Fruit fly (Drosophila melanogaster) whole organism, embryonic: Measurements from ENCODE around the gene mRpS14.

Experiments used
- Atf6 ChIP-seq: fragments of 200-800 bp; sonication (Bioruptor generic); IDR thresholded peaks from 2 replicates; pipeline ENCODE4 v1.3.6; 2022; ENCODE audit warnings: missing biosample characterization, missing genetic modification characterization
- C15 ChIP-seq: fragments of 200-800 bp; sonication (Bioruptor generic); IDR thresholded peaks from 3 replicates; pipeline ENCODE4 v1.3.6; 2022; ENCODE audit warnings: missing biosample characterization, missing genetic modification characterization
- CG10959 ChIP-seq: fragments of 200-800 bp; sonication (Bioruptor generic); IDR thresholded peaks from 2 replicates; pipeline ENCODE4 v1.3.6; 2022; ENCODE audit warnings: missing biosample characterization, missing genetic modification characterization
- CG1602 ChIP-seq: fragments of 200-800 bp; sonication (Bioruptor generic); optimal IDR thresholded peaks from 3 replicates; lab custom pipeline; 2016; ENCODE audit warnings: missing biosample characterization, missing genetic modification characterization
- CG18262 ChIP-seq: fragments of 200-800 bp; optimal IDR thresholded peaks from 3 replicates; lab custom pipeline; 2019; ENCODE audit warnings: missing biosample characterization, mild to moderate bottlenecking, missing genetic modification characterization, moderate library complexity
- CG30403 ChIP-seq: fragments of 200-800 bp; sonication (Bioruptor generic); optimal IDR thresholded peaks from 3 replicates; lab custom pipeline; 2016; ENCODE audit warnings: missing biosample characterization, missing genetic modification characterization
- CG31441 ChIP-seq: fragments of 200-800 bp; sonication (Bioruptor generic); IDR thresholded peaks from 2 replicates; pipeline ENCODE4 v1.3.6; 2022; ENCODE audit warnings: missing biosample characterization, missing genetic modification characterization
- CG3407 ChIP-seq: fragments of 200-800 bp; sonication (Bioruptor generic); optimal IDR thresholded peaks from 2 replicates; lab custom pipeline; 2018; ENCODE audit warnings: missing biosample characterization, mild to moderate bottlenecking, missing genetic modification characterization
- CG4360 ChIP-seq: fragments of 200-800 bp; sonication (Bioruptor generic); IDR thresholded peaks from 2 replicates; pipeline ENCODE4 v1.3.6; 2022; ENCODE audit warnings: missing biosample characterization, missing genetic modification characterization
- CG43689 ChIP-seq: fragments of 200-800 bp; sonication (Bioruptor generic); IDR thresholded peaks from 2 replicates; pipeline ENCODE4 v1.3.6; 2022; ENCODE audit warnings: missing biosample characterization, missing genetic modification characterization
- CG6654 ChIP-seq: fragments of 200-800 bp; sonication (Bioruptor generic); optimal IDR thresholded peaks from 2 replicates; lab custom pipeline; 2017; ENCODE audit warnings: missing biosample characterization, mild to moderate bottlenecking, missing genetic modification characterization
- CG7745 ChIP-seq: fragments of 200-800 bp; sonication (Bioruptor generic); optimal IDR thresholded peaks from 2 replicates; lab custom pipeline; 2018; ENCODE audit warnings: missing biosample characterization, mild to moderate bottlenecking, missing genetic modification characterization, moderate library complexity
- CG8359 ChIP-seq: fragments of 200-800 bp; sonication (Bioruptor generic); optimal IDR thresholded peaks from 2 replicates; lab custom pipeline; 2017; ENCODE audit warnings: missing biosample characterization, mild to moderate bottlenecking, missing genetic modification characterization, borderline replicate concordance
- CG8478 ChIP-seq: fragments of >200 bp; optimal IDR thresholded peaks from 2 replicates; lab custom pipeline; 2018
- CG9437 ChIP-seq: fragments of 200-800 bp; sonication (Bioruptor generic); optimal IDR thresholded peaks from 2 replicates; lab custom pipeline; 2018; ENCODE audit warnings: missing biosample characterization, mild to moderate bottlenecking, missing genetic modification characterization
- CG9817 ChIP-seq: fragments of 200-800 bp; sonication (Bioruptor generic); optimal IDR thresholded peaks from 2 replicates; lab custom pipeline; 2018; ENCODE audit warnings: missing biosample characterization, mild to moderate bottlenecking, missing genetic modification characterization, moderate library complexity
- Dbx ChIP-seq: fragments of 200-800 bp; sonication (Bioruptor generic); IDR thresholded peaks from 3 replicates; pipeline ENCODE4 v1.3.6; 2022; ENCODE audit warnings: missing biosample characterization, missing genetic modification characterization
- Ets97D ChIP-seq: fragments of 200-800 bp; sonication (Bioruptor generic); optimal IDR thresholded peaks from 3 replicates; lab custom pipeline; 2016; ENCODE audit warnings: missing biosample characterization, missing genetic modification characterization
- Gug ChIP-seq: fragments of 200-800 bp; sonication (Bioruptor generic); IDR thresholded peaks from 4 replicates; pipeline ENCODE4 v1.3.6; 2022; ENCODE audit warnings: missing biosample characterization, missing genetic modification characterization
- HLH3B ChIP-seq: fragments of 200-800 bp; sonication (Bioruptor generic); IDR thresholded peaks from 2 replicates; pipeline ENCODE4 v1.3.6; 2022; ENCODE audit warnings: missing biosample characterization, missing genetic modification characterization
- HmgD ChIP-seq: fragments of 200-800 bp; sonication (Bioruptor generic); optimal IDR thresholded peaks from 3 replicates; lab custom pipeline; 2016; ENCODE audit warnings: missing biosample characterization, missing genetic modification characterization
- Hr3 ChIP-seq: fragments of 200-800 bp; sonication (Bioruptor generic); optimal IDR thresholded peaks from 3 replicates; lab custom pipeline; 2016; ENCODE audit warnings: missing biosample characterization, missing genetic modification characterization
- Hr51 ChIP-seq, 2 experiments: fragments of 200-800 bp; sonication (Bioruptor generic); optimal IDR thresholded peaks; 2 replicates in 1 of 2; 3 replicates in 1 of 2; lab custom pipeline; 2016 to 2018; ENCODE audit warnings: missing biosample characterization in 2 of 2, missing genetic modification characterization in 2 of 2, mild to moderate bottlenecking in 1 of 2, moderate library complexity in 1 of 2
- Lim3 ChIP-seq: fragments of 200-800 bp; sonication (Bioruptor generic); IDR thresholded peaks from 2 replicates; pipeline ENCODE4 v1.3.6; 2022; ENCODE audit warnings: missing biosample characterization, missing genetic modification characterization
- MBD-R2 ChIP-seq: fragments of 200-800 bp; sonication (Bioruptor generic); IDR thresholded peaks from 2 replicates; pipeline ENCODE4 v1.3.6; 2022; ENCODE audit warnings: missing biosample characterization, missing genetic modification characterization
- MTF-1 ChIP-seq: fragments of 200-800 bp; sonication (Bioruptor generic); optimal IDR thresholded peaks from 2 replicates; lab custom pipeline; 2018; ENCODE audit warnings: missing biosample characterization, mild to moderate bottlenecking, missing genetic modification characterization, borderline replicate concordance
- Mad ChIP-seq: fragments of 200-800 bp; sonication (Bioruptor generic); optimal IDR thresholded peaks from 2 replicates; lab custom pipeline; 2016; ENCODE audit warnings: missing biosample characterization, missing genetic modification characterization
- Med ChIP-seq: fragments of 200-800 bp; sonication (Bioruptor generic); peaks from one replicate; lab custom pipeline; 2016; ENCODE audit warnings: missing biosample characterization, missing genetic modification characterization, mild to moderate bottlenecking, inconsistent platforms, moderate library complexity
- Pdp1 ChIP-seq, 2 experiments: fragments of 200-800 bp; sonication (Bioruptor generic); optimal IDR thresholded peaks; 3 replicates each; lab custom pipeline; 2016; ENCODE audit warnings: missing biosample characterization in 2 of 2, missing genetic modification characterization in 2 of 2, mild to moderate bottlenecking in 1 of 2, moderate library complexity in 1 of 2
- Sry-β ChIP-seq: fragments of 200-800 bp; sonication (Bioruptor generic); optimal IDR thresholded peaks from 2 replicates; lab custom pipeline; 2018; ENCODE audit warnings: missing biosample characterization, mild to moderate bottlenecking, missing genetic modification characterization, moderate library complexity
- TFAM ChIP-seq: fragments of 200-800 bp; sonication (Bioruptor generic); optimal IDR thresholded peaks from 2 replicates; lab custom pipeline; 2017; ENCODE audit warnings: missing biosample characterization, missing genetic modification characterization, inconsistent platforms
- Xrp1 ChIP-seq: fragments of 200-800 bp; sonication (Bioruptor generic); IDR thresholded peaks from 2 replicates; pipeline ENCODE4 v1.3.6; 2022; ENCODE audit warnings: missing biosample characterization, missing genetic modification characterization
- bsh ChIP-seq, 2 experiments: fragments of 200-800 bp; sonication (Bioruptor generic); optimal IDR thresholded peaks; 2 replicates each; lab custom pipeline; 2017 to 2018; ENCODE audit warnings: mild to moderate bottlenecking in 2 of 2, missing biosample characterization in 2 of 2, missing genetic modification characterization in 2 of 2, moderate library complexity in 1 of 2
- cato ChIP-seq: fragments of 200-800 bp; sonication (Bioruptor generic); optimal IDR thresholded peaks from 2 replicates; lab custom pipeline; 2016; ENCODE audit warnings: missing biosample characterization, missing genetic modification characterization, borderline replicate concordance
- corto ChIP-seq: fragments of 200-800 bp; sonication (Bioruptor generic); optimal IDR thresholded peaks from 2 replicates; lab custom pipeline; 2016; ENCODE audit warnings: missing biosample characterization, mild to moderate bottlenecking, missing genetic modification characterization, moderate library complexity
- dmrt99B ChIP-seq: fragments of 200-800 bp; sonication (Bioruptor generic); optimal IDR thresholded peaks from 2 replicates; lab custom pipeline; 2018; ENCODE audit warnings: missing biosample characterization, mild to moderate bottlenecking, missing genetic modification characterization, moderate library complexity
- esg ChIP-seq: fragments of 200-800 bp; sonication (Bioruptor generic); conservative IDR thresholded peaks from 2 replicates; pipeline ENCODE4 v1.3.6; 2022; ENCODE audit warnings: missing biosample characterization, missing genetic modification characterization
- maf-S ChIP-seq: fragments of 200-800 bp; sonication (Bioruptor generic); optimal IDR thresholded peaks from 2 replicates; lab custom pipeline; 2016; ENCODE audit warnings: missing biosample characterization, missing genetic modification characterization
- nerfin-2 ChIP-seq: fragments of 200-800 bp; sonication (Bioruptor generic); IDR thresholded peaks from 2 replicates; pipeline ENCODE4 v1.3.6; 2022; ENCODE audit warnings: missing biosample characterization, missing genetic modification characterization; ENCODE audit not compliant: partially characterized antibody
- otp ChIP-seq: fragments of 200-800 bp; sonication (Bioruptor generic); IDR thresholded peaks from 3 replicates; pipeline ENCODE4, ENCODE4 v1.3.6; 2022; ENCODE audit warnings: missing biosample characterization, missing genetic modification characterization
- p53 ChIP-seq: fragments of 200-800 bp; sonication (Bioruptor generic); optimal IDR thresholded peaks from 2 replicates; lab custom pipeline; 2016; ENCODE audit warnings: missing biosample characterization, missing genetic modification characterization
- sisA ChIP-seq: fragments of 200-800 bp; sonication (Bioruptor generic); IDR thresholded peaks from 2 replicates; pipeline ENCODE4 v1.3.6; 2022; ENCODE audit warnings: missing biosample characterization, missing genetic modification characterization
- stc ChIP-seq: fragments of 200-800 bp; sonication (Bioruptor generic); IDR thresholded peaks from 2 replicates; pipeline ENCODE4 v1.3.6; 2022; ENCODE audit warnings: missing biosample characterization, missing genetic modification characterization
- tgo ChIP-seq: fragments of 200-800 bp; sonication (Bioruptor generic); IDR thresholded peaks from 3 replicates; pipeline ENCODE4 v1.3.6; 2022; ENCODE audit warnings: missing biosample characterization, missing genetic modification characterization
- toy ChIP-seq: fragments of 200-800 bp; sonication (Bioruptor generic); IDR thresholded peaks from 2 replicates; pipeline ENCODE4 v1.3.6; 2022; ENCODE audit warnings: missing biosample characterization, missing genetic modification characterization
- unc-4 ChIP-seq: fragments of 200-800 bp; sonication (Bioruptor generic); IDR thresholded peaks from 2 replicates; pipeline ENCODE4 v1.3.6; 2022; ENCODE audit warnings: missing biosample characterization, missing genetic modification characterization; ENCODE audit not compliant: partially characterized antibody
- wdn ChIP-seq: fragments of 200-800 bp; sonication (Bioruptor generic); IDR thresholded peaks from 2 replicates; pipeline ENCODE4 v1.3.6; 2022; ENCODE audit warnings: missing biosample characterization, missing genetic modification characterization
- z ChIP-seq: fragments of 200-800 bp; sonication (Bioruptor generic); IDR thresholded peaks from 3 replicates; pipeline ENCODE4 v1.3.6; 2022; ENCODE audit warnings: missing biosample characterization, missing genetic modification characterization

mRpS14 gene

dm6 chrX:19495611-19496583 is 15.9 kb upstream of the mRpS14 start (continued):
- TF ChIP-seq CG10959 (GFP tag; lab: Robert Waterston, UW) (no peak), corto (GFP tag; lab: Kevin White, UChicago) (no peak), Xrp1 (GFP tag; lab: Robert Waterston, UW) (peak; percentile 62), CG18262 (peak; percentile 42), CG3407 (GFP tag; lab: Kevin White, UChicago) (no peak), Hr3 (GFP tag; lab: Kevin White, UChicago) (peak; percentile 38), CG31441 (GFP tag; lab: Robert Waterston, UW) (peak; percentile 39; the same call in 1 of the 2 replicates), stc (GFP tag; lab: Robert Waterston, UW) (peak; percentile 52), Pdp1 (GFP tag; optimal IDR thresholded peaks at IDR 0.05; lab: Kevin White, UChicago) (peak; percentile 56 to 71), Med (peak; percentile 92), CG30403 (peak; percentile 58), CG8359 (GFP tag; lab: Kevin White, UChicago) (no peak), CG9817 (tag; lab: Kevin White, UChicago) (peak; percentile 58), MBD-R2 (GFP tag; lab: Robert Waterston, UW) (peak; percentile 33; the same call in 1 of the 2 replicates), wdn (GFP tag; lab: Robert Waterston, UW) (0 out of 2 replicates have a peak, but pooled peaks have one; percentile 47), cato (GFP tag; lab: Kevin White, UChicago) (peak; percentile 29), HLH3B (GFP tag; lab: Robert Waterston, UW) (peak; percentile 47; the same call in 1 of the 2 replicates), CG6654 (GFP tag; lab: Kevin White, UChicago) (peak; percentile 19), z (GFP tag; lab: Robert Waterston, UW) (no peak), Ets97D (no peak), HmgD (peak; percentile 15), Sry-β (GFP tag; lab: Kevin White, UChicago) (no peak), bsh (GFP tag; optimal IDR thresholded peaks at IDR 0.05; lab: Kevin White, UChicago) (peak; percentile 1 to 48), Mad (GFP tag; lab: Kevin White, UChicago) (no peak), CG8478 (peak; percentile 94), dmrt99B (tag; lab: Kevin White, UChicago) (peak; percentile 71), unc-4 (no peak), CG1602 (GFP tag; lab: Kevin White, UChicago) (peak; percentile 19), sisA (GFP tag; lab: Robert Waterston, UW) (peak; percentile 60), Hr51 (GFP tag; optimal IDR thresholded peaks at IDR 0.05; lab: Kevin White, UChicago) (peak; percentile 55 to 76), p53 (GFP tag; lab: Kevin White, UChicago) (peak; percentile 10), otp (GFP tag; lab: Robert Waterston, UW) (no peak), CG43689 (GFP tag; lab: Robert Waterston, UW) (no peak), CG7745 (no peak), Lim3 (GFP tag; lab: Robert Waterston, UW) (no peak), CG9437 (peak; percentile 30), nerfin-2 (GFP tag; lab: Robert Waterston, UW) (no peak), MTF-1 (GFP tag; lab: Kevin White, UChicago) (peak; percentile 24), tgo (GFP tag; lab: Robert Waterston, UW) (peak; percentile 53; the same call in 2 of the 3 replicates), maf-S (GFP tag; lab: Kevin White, UChicago) (peak; percentile 36), Dbx (GFP tag; lab: Robert Waterston, UW) (peak; percentile 43; the same call in 1 of the 3 replicates), TFAM (GFP tag; lab: Kevin White, UChicago) (no peak), Gug (GFP tag; lab: Robert Waterston, UW) (peak; percentile 45; the same call in 2 of the 4 replicates), CG4360 (GFP tag; lab: Robert Waterston, UW) (no peak; the same call in 1 of the 2 replicates), Atf6 (GFP tag; lab: Robert Waterston, UW) (peak; percentile 71), toy (GFP tag; lab: Robert Waterston, UW) (no peak), C15 (GFP tag; lab: Robert Waterston, UW) (no peak), esg (GFP tag; lab: Robert Waterston, UW) (peak; percentile 63)
